Worm (Caenorhabditis elegans): Measurements from ENCODE around the gene ZK899.7.

ZK899.7 gene

ce11 chrX:9449330-9449729 lies at the start of gene ZK899.7:
TSS of gene ZK899.7 (minus strand) at chrX:9449430.
- TF ChIP-seq mep-1 (tag; optimal IDR thresholded peaks at IDR 0.05), result no peak
- TF ChIP-seq F16B12.6 (tag; optimal IDR thresholded peaks at IDR 0.05), result no peak
- TF ChIP-seq unc-30 (tag; optimal IDR thresholded peaks at IDR 0.05), result no peak
- TF ChIP-seq zag-1 (tag; optimal IDR thresholded peaks at IDR 0.05), result no peak
- no peak for TF ChIP-seq alr-1 (tag; optimal IDR thresholded peaks at IDR 0.05; ENCODE audit: borderline replicate concordance)
- TF ChIP-seq snpc-4 (tag; optimal IDR thresholded peaks at IDR 0.05), result no peak
- TF ChIP-seq fkh-4 (tag; optimal IDR thresholded peaks at IDR 0.05; ENCODE audit: borderline replicate concordance), result no peak
- TF ChIP-seq sox-4 (tag; optimal IDR thresholded peaks at IDR 0.05), result no peak
- no peak for TF ChIP-seq nhr-19 (GFP tag; conservative IDR thresholded peaks at IDR 0.05)
- TF ChIP-seq fkh-8 (tag; optimal IDR thresholded peaks at IDR 0.05), result peak; percentile 31
- TF ChIP-seq mdl-1 (tag; optimal IDR thresholded peaks at IDR 0.05), result no peak
- no peak for TF ChIP-seq nhr-85 (tag)
- TF ChIP-seq aha-1 (tag; optimal IDR thresholded peaks at IDR 0.05), result no peak
- peak; percentile 15 for TF ChIP-seq dsc-1 (tag; optimal IDR thresholded peaks at IDR 0.05)
- TF ChIP-seq rnt-1 (tag; optimal IDR thresholded peaks at IDR 0.05), result no peak
- TF ChIP-seq hpl-2 (GFP tag; optimal IDR thresholded peaks at IDR 0.05), result no peak
- TF ChIP-seq unc-86 (tag; optimal IDR thresholded peaks at IDR 0.05), result no peak
- no peak for TF ChIP-seq nhr-12 (tag; optimal IDR thresholded peaks at IDR 0.05)
- no peak for TF ChIP-seq lin-15B (tag; optimal IDR thresholded peaks at IDR 0.05)
- TF ChIP-seq efl-1 (optimal IDR thresholded peaks at IDR 0.05), result no peak
- TF ChIP-seq efl-1 (GFP tag; optimal IDR thresholded peaks at IDR 0.05 in 1 of 2), result peak in 1 of 2 experiments; percentile 78

ce11 chrX:9494661-9495060 lies 45.4 kb upstream of the ZK899.7 start:
- peak; percentile 29 for TF ChIP-seq blmp-1 (tag; optimal IDR thresholded peaks at IDR 0.05)
- no peak for TF ChIP-seq snpc-4 (tag; optimal IDR thresholded peaks at IDR 0.05)
- no peak for TF ChIP-seq nhr-90 (tag; optimal IDR thresholded peaks at IDR 0.05; ENCODE audit: poor library complexity)
- no peak for TF ChIP-seq egl-27 (tag; optimal IDR thresholded peaks at IDR 0.05)
- TF ChIP-seq pqm-1 (tag; optimal IDR thresholded peaks at IDR 0.05), result no peak

- TF ChIP-seq mep-1 (tag; optimal IDR thresholded peaks at IDR 0.05) (no peak), unc-62 (GFP tag; optimal IDR thresholded peaks at IDR 0.05) (no peak), F16B12.6 (tag; optimal IDR thresholded peaks at IDR 0.05) (no peak), nhr-85 (tag) (peak; percentile 79), pag-3 (tag; optimal IDR thresholded peaks at IDR 0.05; ENCODE audit: borderline replicate concordance, insufficient read depth) (no peak), fkh-10 (GFP tag; optimal IDR thresholded peaks at IDR 0.05) (no peak), ztf-4 (tag; optimal IDR thresholded peaks at IDR 0.05) (no peak), nhr-71 (tag; optimal IDR thresholded peaks at IDR 0.05) (peak; percentile 23), nhr-12 (tag; optimal IDR thresholded peaks at IDR 0.05) (no peak), dsc-1 (tag; optimal IDR thresholded peaks at IDR 0.05) (no peak), nhr-76 (tag; optimal IDR thresholded peaks at IDR 0.05) (no peak), fkh-4 (tag; optimal IDR thresholded peaks at IDR 0.05; ENCODE audit: borderline replicate concordance) (no peak), grh-1 (GFP tag; IDR thresholded peaks at IDR 0.05) (peak; percentile 50; the same call in 1 of the 2 replicates), snu-23 (GFP tag; optimal IDR thresholded peaks at IDR 0.05) (peak; percentile 25), alr-1 (tag; optimal IDR thresholded peaks at IDR 0.05; ENCODE audit: borderline replicate concordance) (no peak), sup-37 (GFP tag; optimal IDR thresholded peaks at IDR 0.05) (no peak), isw-1 (GFP tag; IDR thresholded peaks at IDR 0.05) (no peak), nhr-47 (tag; optimal IDR thresholded peaks at IDR 0.05) (no peak), blmp-1 (tag; optimal IDR thresholded peaks at IDR 0.05) (peak; percentile 43), lin-14 (GFP tag; optimal IDR thresholded peaks at IDR 0.05) (peak; percentile 48), C04F5.9 (tag; optimal IDR thresholded peaks at IDR 0.05) (no peak), nhr-77 (tag; optimal IDR thresholded peaks at IDR 0.05) (no peak), lin-13 (GFP tag; optimal IDR thresholded peaks at IDR 0.05) (no peak), sox-4 (tag; optimal IDR thresholded peaks at IDR 0.05) (no peak), hpl-2 (GFP tag; optimal IDR thresholded peaks at IDR 0.05) (no peak), dpl-1 (GFP tag; optimal IDR thresholded peaks at IDR 0.05) (no peak), elt-3 (tag; optimal IDR thresholded peaks at IDR 0.05) (peak in 4 of 6 experiments; percentile 13 to 57 (median 44)), ceh-90 (tag; optimal IDR thresholded peaks at IDR 0.05) (no peak), nhr-237 (tag; optimal IDR thresholded peaks at IDR 0.05) (no peak), hlh-4 (tag; optimal IDR thresholded peaks at IDR 0.05) (no peak), unc-86 (tag; optimal IDR thresholded peaks at IDR 0.05) (no peak), lin-39 (tag; optimal IDR thresholded peaks at IDR 0.05) (no peak), zip-4 (GFP tag; optimal IDR thresholded peaks at IDR 0.05) (no peak), sptf-1 (tag; optimal IDR thresholded peaks at IDR 0.05) (no peak), aha-1 (tag; optimal IDR thresholded peaks at IDR 0.05) (no peak), jun-1 (tag; optimal IDR thresholded peaks at IDR 0.05) (no peak)
Measured at ce11 chrX:9491439-9491838, 42.2 kb upstream of the ZK899.7 start.

Data from whole organism, L1 larva.